Worm (Caenorhabditis elegans) whole organism, L4/young adult: ENCODE data around the gene R05H5.4.

Experiments used
- W03F9.2 ChIP-seq: fragments of 150-350 bp; optimal IDR thresholded peaks from 2 replicates; lab custom pipeline; 2014; ENCODE audit warnings: missing biosample characterization, missing genetic modification characterization
- dao-5 ChIP-seq: sonication (generic microtip); optimal IDR thresholded peaks from 2 replicates; lab custom pipeline; 2016; ENCODE audit warnings: missing genotype, missing genetic modification characterization, moderate library complexity, missing compliant biosample characterization
- him-1 ChIP-seq: sonication (generic microtip); optimal IDR thresholded peaks from 2 replicates; lab custom pipeline; 2016; ENCODE audit warnings: missing genotype, missing genetic modification reagents, missing genetic modification characterization, missing compliant biosample characterization

DNA sequence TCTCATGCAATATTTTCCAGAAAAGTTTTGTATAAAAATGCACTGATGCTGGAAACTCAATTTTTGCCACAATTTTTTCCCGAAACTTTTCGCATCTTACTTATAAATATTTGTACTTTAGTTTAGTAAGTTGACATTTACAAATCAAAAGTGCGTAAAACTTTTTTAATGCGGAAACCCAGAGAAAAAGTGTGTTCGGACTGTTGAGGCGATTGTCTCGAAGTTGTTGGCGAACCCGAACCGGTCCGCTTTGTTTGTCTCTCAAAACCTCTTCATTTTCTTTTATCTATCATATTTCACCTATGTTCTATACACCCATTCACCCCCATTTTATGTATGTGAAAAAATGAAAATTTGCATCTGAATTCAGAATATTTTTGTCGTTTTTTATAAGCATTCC lies 20.8 kb upstream of the R05H5.4 start:
- TF ChIP-seq him-1 (tag; lab: Kevin White, UChicago) (no peak), dao-5 (tag; lab: Kevin White, UChicago) (no peak), W03F9.2 (tag; lab: Kevin White, UChicago) (no peak)
